Worm (Caenorhabditis elegans): ENCODE data around the gene enri-2.

DNA sequence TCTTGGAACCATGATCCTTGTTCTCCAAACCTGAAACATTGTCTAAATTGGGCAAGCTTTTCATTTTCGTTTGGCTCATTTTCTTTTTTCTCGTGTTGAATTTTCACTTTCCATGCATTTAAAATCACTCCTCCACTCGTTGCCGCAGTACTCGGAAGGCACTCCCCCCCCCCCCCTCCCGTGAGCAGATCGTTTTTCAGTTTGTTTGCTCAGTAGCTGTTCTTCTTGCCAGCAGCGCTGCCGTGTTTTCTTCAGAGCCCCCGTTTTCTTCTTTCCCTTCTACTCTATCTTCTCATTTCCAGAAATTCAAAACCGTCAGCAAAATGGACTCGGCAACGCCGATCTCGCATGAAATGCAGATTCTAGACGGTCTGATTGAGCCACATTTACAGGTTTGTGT lies 49.2 kb downstream of the enri-2 start, which contains the start of gene C44H4.8:
- TF ChIP-seq peb-1 (tag; optimal IDR thresholded peaks at IDR 0.05) (no peak), nhr-12 (tag; optimal IDR thresholded peaks at IDR 0.05) (no peak), nhr-237 (tag; optimal IDR thresholded peaks at IDR 0.05) (no peak), mab-5 (tag; optimal IDR thresholded peaks at IDR 0.05) (no peak), ztf-4 (tag; optimal IDR thresholded peaks at IDR 0.05) (no peak), nhr-25 (tag; optimal IDR thresholded peaks at IDR 0.05) (no peak), nhr-77 (tag; optimal IDR thresholded peaks at IDR 0.05) (no peak)
